Worm (Caenorhabditis elegans): ENCODE data around the gene F36F12.3.

Gene F36F12.3

ce11 chrV:2054254-2054653 is 31.3 kb upstream of the F36F12.3 start:
- TF ChIP-seq tbx-8 (GFP tag; optimal IDR thresholded peaks at IDR 0.05) (no peak), unc-39 (tag; optimal IDR thresholded peaks at IDR 0.05) (no peak), zip-8 (tag; optimal IDR thresholded peaks at IDR 0.05) (no peak), ceh-43 (GFP tag; optimal IDR thresholded peaks at IDR 0.05) (no peak), unc-62 (GFP tag; optimal IDR thresholded peaks at IDR 0.05) (no peak), unc-120 (tag; optimal IDR thresholded peaks at IDR 0.05; ENCODE audit: poor library complexity, severe bottlenecking) (no peak), ham-2 (GFP tag; optimal IDR thresholded peaks at IDR 0.05) (no peak), lin-13 (tag; optimal IDR thresholded peaks at IDR 0.05) (no peak), nhr-28 (tag; optimal IDR thresholded peaks at IDR 0.05) (no peak), lsy-2 (tag; optimal IDR thresholded peaks at IDR 0.05) (no peak), ztf-11 (tag; optimal IDR thresholded peaks at IDR 0.05) (no peak), ces-1 (GFP tag; optimal IDR thresholded peaks at IDR 0.05) (no peak), cnd-1 (tag; optimal IDR thresholded peaks at IDR 0.05) (no peak), ceh-83 (GFP tag; optimal IDR thresholded peaks at IDR 0.05) (no peak), bed-3 (GFP tag; optimal IDR thresholded peaks at IDR 0.05) (no peak), nhr-12 (tag; optimal IDR thresholded peaks at IDR 0.05) (no peak), ceh-39 (tag; optimal IDR thresholded peaks at IDR 0.05) (no peak)

ce11 chrV:2055765-2056504 is 29.7 kb upstream of the F36F12.3 start:
- TF ChIP-seq nhr-2 (tag; optimal IDR thresholded peaks at IDR 0.05) (no peak), sptf-1 (tag; optimal IDR thresholded peaks at IDR 0.05) (no peak)

ce11 chrV:2057324-2057723 is 28.3 kb upstream of the F36F12.3 start, which contains the start of gene comt-3:
TSS of gene comt-3 (plus strand) at chrV:2057537.
- no peak for TF ChIP-seq ces-1 (GFP tag; optimal IDR thresholded peaks at IDR 0.05)
- TF ChIP-seq unc-120 (tag; optimal IDR thresholded peaks at IDR 0.05; ENCODE audit: poor library complexity, severe bottlenecking), result no peak
- TF ChIP-seq flh-1 (GFP tag; optimal IDR thresholded peaks at IDR 0.05), result no peak
- TF ChIP-seq bed-3 (GFP tag; optimal IDR thresholded peaks at IDR 0.05), result no peak
- TF ChIP-seq blmp-1 (tag; optimal IDR thresholded peaks at IDR 0.05), result no peak
- no peak for TF ChIP-seq ceh-39 (tag; optimal IDR thresholded peaks at IDR 0.05)
- TF ChIP-seq ham-2 (GFP tag; optimal IDR thresholded peaks at IDR 0.05), result no peak
- TF ChIP-seq ceh-83 (GFP tag; optimal IDR thresholded peaks at IDR 0.05), result no peak
- TF ChIP-seq unc-39 (tag; optimal IDR thresholded peaks at IDR 0.05), result no peak
- TF ChIP-seq nhr-2 (tag; optimal IDR thresholded peaks at IDR 0.05), result no peak
- TF ChIP-seq lsy-2 (tag; optimal IDR thresholded peaks at IDR 0.05), result no peak
- no peak for TF ChIP-seq snpc-4 (tag; optimal IDR thresholded peaks at IDR 0.05)

- peak; percentile 53 for TF ChIP-seq ham-2 (GFP tag; optimal IDR thresholded peaks at IDR 0.05)
- no peak for TF ChIP-seq lin-32 (GFP tag; optimal IDR thresholded peaks at IDR 0.05)
- TF ChIP-seq ceh-39 (tag; optimal IDR thresholded peaks at IDR 0.05), result peak; percentile 30
- TF ChIP-seq nhr-2 (tag; optimal IDR thresholded peaks at IDR 0.05), result peak; percentile 31
- TF ChIP-seq elt-3 (tag; optimal IDR thresholded peaks at IDR 0.05), result no peak
- no peak for TF ChIP-seq unc-39 (tag; optimal IDR thresholded peaks at IDR 0.05)
- no peak for TF ChIP-seq nhr-12 (tag; optimal IDR thresholded peaks at IDR 0.05)
- no peak for TF ChIP-seq nhr-237 (tag; optimal IDR thresholded peaks at IDR 0.05)
- no peak for TF ChIP-seq nhr-76 (tag; optimal IDR thresholded peaks at IDR 0.05)
- peak; percentile 9 for TF ChIP-seq unc-120 (tag; optimal IDR thresholded peaks at IDR 0.05; ENCODE audit: poor library complexity, severe bottlenecking)
- peak; percentile 51 for TF ChIP-seq nhr-28 (tag; optimal IDR thresholded peaks at IDR 0.05)
- TF ChIP-seq ceh-43 (GFP tag; optimal IDR thresholded peaks at IDR 0.05), result no peak
- TF ChIP-seq ceh-83 (GFP tag; optimal IDR thresholded peaks at IDR 0.05), result no peak
Observed at ce11 chrV:2066780-2067179, 18.8 kb upstream of the F36F12.3 start, which contains the start of gene nhr-86. TSS of gene nhr-86 (minus strand) at chrV:2066850.

- TF ChIP-seq mep-1 (tag; optimal IDR thresholded peaks at IDR 0.05) (no peak), nhr-12 (tag; optimal IDR thresholded peaks at IDR 0.05) (no peak)
Observed at ce11 chrV:2067419-2067818, 18.2 kb upstream of the F36F12.3 start.

ce11 chrV:2067985-2068499 is 17.6 kb upstream of the F36F12.3 start, which contains the start of gene lbp-9:
TSS of gene lbp-9 (plus strand) at chrV:2068449.
- TF ChIP-seq unc-62 (GFP tag; optimal IDR thresholded peaks at IDR 0.05) (no peak), ham-2 (GFP tag; optimal IDR thresholded peaks at IDR 0.05) (no peak), drap-1 (GFP tag; optimal IDR thresholded peaks at IDR 0.05) (no peak)
